Fruit fly (Drosophila melanogaster): ENCODE data around the gene CG10345.
A peak's percentile ranks its signal among the peaks of the same experiment; 100 is the strongest.

CG10345 gene

dm6 chr3R:16625844-16626430 lies 21.3 kb upstream of the CG10345 start (continued):
- TF ChIP-seq Ets21C (GFP tag; optimal IDR thresholded peaks at IDR 0.05) (no peak), Gug (GFP tag; IDR thresholded peaks at IDR 0.05) (no peak), fd59A (GFP tag; optimal IDR thresholded peaks at IDR 0.05) (no peak), CG1621 (tag; optimal IDR thresholded peaks at IDR 0.05) (peak; percentile 26), Blimp-1 (GFP tag; optimal IDR thresholded peaks at IDR 0.05) (no peak), fd85E (GFP tag; optimal IDR thresholded peaks at IDR 0.05) (no peak)

dm6 chr3R:16624750-16625549 lies 20.3 kb upstream of the CG10345 start, which contains the start of gene Fas1:
Gene Fas1 (plus strand): TSS chr3R:16625238.
- TF ChIP-seq Eip78C (GFP tag) (peak; percentile 50), CG6854 (GFP tag; optimal IDR thresholded peaks at IDR 0.05) (peak; percentile 38), dsx (GFP tag; optimal IDR thresholded peaks at IDR 0.05; ENCODE audit: poor library complexity, severe bottlenecking) (no peak), Hr4 (GFP tag; optimal IDR thresholded peaks at IDR 0.05) (peak; percentile 15), CG31627 (GFP tag; optimal IDR thresholded peaks at IDR 0.05) (no peak), CG3919 (GFP tag; optimal IDR thresholded peaks at IDR 0.05) (peak; percentile 13), CG32006 (GFP tag; optimal IDR thresholded peaks at IDR 0.05) (no peak)

DNA sequence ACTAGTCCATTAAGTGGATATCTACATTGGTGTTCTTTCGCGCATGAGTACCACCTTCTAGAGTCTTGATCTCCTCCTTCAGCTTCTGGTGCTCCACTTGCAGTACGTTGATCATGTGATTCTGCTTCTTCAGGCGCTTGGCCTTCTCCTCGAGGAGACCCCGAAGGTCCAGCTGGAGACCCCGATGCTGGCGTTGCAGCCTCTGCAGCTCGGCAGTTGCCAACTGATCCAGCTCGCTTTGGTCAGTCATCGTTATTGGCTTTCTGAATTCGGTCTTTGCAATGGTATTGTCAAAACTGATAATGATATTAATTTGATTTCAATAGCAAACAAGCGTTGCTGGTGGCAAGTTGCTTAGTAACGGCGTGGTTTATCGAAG lies 19.7 kb upstream of the CG10345 start, which contains the start of gene Ccdc114:
Gene Ccdc114 (minus strand): TSS at position 347 of the 379 bp plus-strand sequence.
- TF ChIP-seq CG8319 (GFP tag; optimal IDR thresholded peaks at IDR 0.05) (peak; percentile 70), Eip75B (GFP tag; optimal IDR thresholded peaks at IDR 0.05) (no peak)

dm6 chr3R:16620478-16620877 lies 15.8 kb upstream of the CG10345 start, which contains the start of gene CG14893:
Gene CG14893 (plus strand): TSS chr3R:16620778.
- no peak for TF ChIP-seq Met (GFP tag; optimal IDR thresholded peaks at IDR 0.05)
- no peak for TF ChIP-seq Hr38 (GFP tag; optimal IDR thresholded peaks at IDR 0.05)
- TF ChIP-seq CG8632 (GFP tag; optimal IDR thresholded peaks at IDR 0.05), result no peak
- no peak for TF ChIP-seq Sox102F (GFP tag; optimal IDR thresholded peaks at IDR 0.05)
- TF ChIP-seq Gug (GFP tag; IDR thresholded peaks at IDR 0.05), result no peak
- TF ChIP-seq lz (GFP tag; optimal IDR thresholded peaks at IDR 0.05), result no peak
- no peak for TF ChIP-seq OdsH (GFP tag; optimal IDR thresholded peaks at IDR 0.05)
- TF ChIP-seq CG10631 (GFP tag; optimal IDR thresholded peaks at IDR 0.05), result no peak
- no peak for TF ChIP-seq CG3919 (GFP tag; optimal IDR thresholded peaks at IDR 0.05)
- TF ChIP-seq CG6163 (GFP tag; IDR thresholded peaks at IDR 0.05), result no peak
- TF ChIP-seq CG16779 (tag; optimal IDR thresholded peaks at IDR 0.05), result no peak
- TF ChIP-seq CG10669 (GFP tag; optimal IDR thresholded peaks at IDR 0.05), result no peak
- TF ChIP-seq CG4318 (GFP tag; optimal IDR thresholded peaks at IDR 0.05), result no peak
- TF ChIP-seq CG6276 (GFP tag; optimal IDR thresholded peaks at IDR 0.05), result no peak
- no peak for TF ChIP-seq net (GFP tag; optimal IDR thresholded peaks at IDR 0.05)
- TF ChIP-seq CG34406 (GFP tag; optimal IDR thresholded peaks at IDR 0.05), result no peak
- TF ChIP-seq vri (GFP tag; optimal IDR thresholded peaks at IDR 0.05), result no peak
- no peak for TF ChIP-seq dsx (GFP tag; optimal IDR thresholded peaks at IDR 0.05; ENCODE audit: poor library complexity, severe bottlenecking)

- TF ChIP-seq Sox15 (GFP tag; optimal IDR thresholded peaks at IDR 0.05) (no peak), eg (GFP tag; IDR thresholded peaks at IDR 0.05) (no peak), Met (GFP tag; optimal IDR thresholded peaks at IDR 0.05) (no peak), fkh (GFP tag; optimal IDR thresholded peaks at IDR 0.05) (no peak), CG11294 (GFP tag; IDR thresholded peaks at IDR 0.05) (no peak), Hr4 (GFP tag; optimal IDR thresholded peaks at IDR 0.05) (no peak), Lpt (GFP tag; optimal IDR thresholded peaks at IDR 0.05) (no peak), CG11902 (GFP tag; optimal IDR thresholded peaks at IDR 0.05) (no peak)
Observed at dm6 chr3R:16617650-16618049, 13.0 kb upstream of the CG10345 start, which contains the start of gene CG17560. Gene CG17560 (plus strand): TSS chr3R:16617950.
